Worm (Caenorhabditis elegans): Measurements from ENCODE around the gene ogdh-1.

ogdh-1 gene

ce11 chrIV:4703911-4704310 is at the start of gene ogdh-1:
Gene ogdh-1, minus strand, starts transcription at chrIV:4704011.
- TF ChIP-seq ceh-36 (tag; optimal IDR thresholded peaks at IDR 0.05) (no peak), F13C5.2 (tag; optimal IDR thresholded peaks at IDR 0.05) (no peak), ets-7 (tag; optimal IDR thresholded peaks at IDR 0.05) (no peak), hmbx-1 (tag; optimal IDR thresholded peaks at IDR 0.05) (no peak), pes-1 (GFP tag; IDR thresholded peaks at IDR 0.05) (no peak), flt-1 (GFP tag; IDR thresholded peaks at IDR 0.05) (no peak), sea-1 (GFP tag; conservative IDR thresholded peaks at IDR 0.05) (no peak)

- TF ChIP-seq tra-4 (tag; optimal IDR thresholded peaks at IDR 0.05) (no peak), hmbx-1 (tag; optimal IDR thresholded peaks at IDR 0.05) (no peak), ets-7 (tag; optimal IDR thresholded peaks at IDR 0.05) (no peak), ama-1 (optimal IDR thresholded peaks at IDR 0.05) (no peak), sea-1 (GFP tag; conservative IDR thresholded peaks at IDR 0.05) (no peak), B0310.2 (tag; optimal IDR thresholded peaks at IDR 0.05) (no peak), flt-1 (GFP tag; IDR thresholded peaks at IDR 0.05) (no peak), scrt-1 (GFP tag; IDR thresholded peaks at IDR 0.05) (no peak), pes-1 (GFP tag; IDR thresholded peaks at IDR 0.05) (no peak), ceh-13 (GFP tag; optimal IDR thresholded peaks at IDR 0.05) (no peak), tbx-37 (GFP tag; conservative IDR thresholded peaks at IDR 0.05) (no peak), aly-1 (tag; optimal IDR thresholded peaks at IDR 0.05) (no peak), tbx-11 (GFP tag; IDR thresholded peaks at IDR 0.05) (no peak), F13C5.2 (tag; optimal IDR thresholded peaks at IDR 0.05) (no peak), ceh-36 (tag; optimal IDR thresholded peaks at IDR 0.05) (no peak), hnd-1 (tag; optimal IDR thresholded peaks at IDR 0.05) (no peak), hmg-4 (GFP tag; optimal IDR thresholded peaks at IDR 0.05) (no peak)
Observed at ce11 chrIV:4751814-4752213, 48.0 kb upstream of the ogdh-1 start, which contains the start of gene Y17G9B.4. Gene Y17G9B.4, plus strand, starts transcription at chrIV:4752119.

DNA sequence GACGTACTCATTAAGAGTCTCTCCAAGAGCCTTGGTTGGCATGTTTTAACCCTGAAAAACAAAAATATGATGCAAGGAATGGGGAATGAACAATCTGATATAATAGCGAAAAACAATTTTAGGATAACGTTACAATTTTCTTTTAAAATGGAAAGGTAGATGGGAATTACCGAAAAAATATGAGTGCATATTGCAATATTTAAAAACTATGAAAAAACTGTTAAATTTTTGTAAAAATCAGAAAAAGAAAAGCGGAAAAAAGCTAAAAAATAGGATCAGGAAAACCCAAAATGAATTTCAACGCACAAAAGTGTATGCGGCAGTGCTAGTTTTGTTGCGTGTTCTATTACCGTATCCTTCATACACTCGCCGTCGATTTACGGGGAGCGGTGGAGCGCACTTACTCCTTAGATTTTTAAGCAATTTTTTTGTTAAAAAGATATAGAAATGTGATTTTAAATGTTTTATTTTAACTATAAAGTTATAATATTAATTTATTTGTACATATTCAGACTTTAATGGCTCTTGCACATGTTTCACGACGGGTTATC is 46.0 kb upstream of the ogdh-1 start, which contains the start of the genes rpl-20 and Y17G9B.5:
rpl-20 (minus strand) TSS at position 51 of the 551 bp plus-strand sequence.
Y17G9B.5 (plus strand) TSS at position 513 of the 551 bp plus-strand sequence.
- TF ChIP-seq scrt-1 (GFP tag; IDR thresholded peaks at IDR 0.05), result peak; percentile 80
- peak; percentile 63 for TF ChIP-seq ceh-13 (GFP tag; optimal IDR thresholded peaks at IDR 0.05)
- TF ChIP-seq sea-1 (GFP tag; conservative IDR thresholded peaks at IDR 0.05), result peak; percentile 87
- no peak for TF ChIP-seq aly-1 (tag; optimal IDR thresholded peaks at IDR 0.05)
- no peak for TF ChIP-seq ama-1 (optimal IDR thresholded peaks at IDR 0.05)
- TF ChIP-seq pes-1 (GFP tag; IDR thresholded peaks at IDR 0.05), result peak; percentile 81
- peak; percentile 49 for TF ChIP-seq B0310.2 (tag; optimal IDR thresholded peaks at IDR 0.05)
- TF ChIP-seq ets-7 (tag; optimal IDR thresholded peaks at IDR 0.05), result peak; percentile 54
- peak; percentile 72 for TF ChIP-seq hnd-1 (tag; optimal IDR thresholded peaks at IDR 0.05)
- TF ChIP-seq flt-1 (GFP tag; IDR thresholded peaks at IDR 0.05), result peak; percentile 84
- TF ChIP-seq F13C5.2 (tag; optimal IDR thresholded peaks at IDR 0.05), result peak; percentile 99
- peak; percentile 81 for TF ChIP-seq hmg-4 (GFP tag; optimal IDR thresholded peaks at IDR 0.05)
- TF ChIP-seq tbx-37 (GFP tag; conservative IDR thresholded peaks at IDR 0.05), result peak; percentile 76
- peak; percentile 73 for TF ChIP-seq tra-4 (tag; optimal IDR thresholded peaks at IDR 0.05)
- peak; percentile 75 for TF ChIP-seq hmbx-1 (tag; optimal IDR thresholded peaks at IDR 0.05)
- peak; percentile 78 for TF ChIP-seq tbx-11 (GFP tag; IDR thresholded peaks at IDR 0.05)
- peak; percentile 85 for TF ChIP-seq ceh-36 (tag; optimal IDR thresholded peaks at IDR 0.05)

DNA sequence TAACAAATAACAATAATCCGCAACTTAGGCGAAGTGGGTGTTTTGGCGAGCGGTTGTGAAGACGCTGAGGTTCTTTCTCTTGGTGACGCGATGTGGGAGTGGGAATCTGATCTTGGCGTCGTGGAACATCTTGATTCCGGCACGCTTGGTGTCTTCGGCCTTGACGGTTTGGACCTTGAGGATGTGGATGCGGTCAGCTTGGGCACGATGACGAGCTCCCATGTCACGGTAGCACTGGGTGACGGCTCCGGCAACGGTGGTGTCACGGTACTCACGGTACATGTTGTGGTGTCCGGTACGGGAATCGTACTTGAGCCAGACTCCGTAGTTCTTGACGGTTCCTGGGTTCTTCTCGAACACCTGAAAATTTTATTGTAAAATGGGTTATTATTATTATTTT is 45.3 kb upstream of the ogdh-1 start:
- TF ChIP-seq pes-1 (GFP tag; IDR thresholded peaks at IDR 0.05) (no peak), ceh-36 (tag; optimal IDR thresholded peaks at IDR 0.05) (no peak), sea-1 (GFP tag; conservative IDR thresholded peaks at IDR 0.05) (no peak), scrt-1 (GFP tag; IDR thresholded peaks at IDR 0.05) (no peak), hmg-4 (GFP tag; optimal IDR thresholded peaks at IDR 0.05) (no peak), ama-1 (optimal IDR thresholded peaks at IDR 0.05) (no peak), hnd-1 (tag; optimal IDR thresholded peaks at IDR 0.05) (no peak), tbx-11 (GFP tag; IDR thresholded peaks at IDR 0.05) (no peak), flt-1 (GFP tag; IDR thresholded peaks at IDR 0.05) (no peak), tbx-37 (GFP tag; conservative IDR thresholded peaks at IDR 0.05) (no peak), ets-7 (tag; optimal IDR thresholded peaks at IDR 0.05) (no peak), aly-1 (tag; optimal IDR thresholded peaks at IDR 0.05) (no peak), hmbx-1 (tag; optimal IDR thresholded peaks at IDR 0.05) (no peak), tra-4 (tag; optimal IDR thresholded peaks at IDR 0.05) (no peak), F13C5.2 (tag; optimal IDR thresholded peaks at IDR 0.05) (no peak), ceh-13 (GFP tag; optimal IDR thresholded peaks at IDR 0.05) (no peak), B0310.2 (tag; optimal IDR thresholded peaks at IDR 0.05) (no peak)

- TF ChIP-seq hnd-1 (tag; optimal IDR thresholded peaks at IDR 0.05) (no peak), tbx-37 (GFP tag; conservative IDR thresholded peaks at IDR 0.05) (no peak), F13C5.2 (tag; optimal IDR thresholded peaks at IDR 0.05) (peak; percentile 38), hmbx-1 (tag; optimal IDR thresholded peaks at IDR 0.05) (no peak), ets-7 (tag; optimal IDR thresholded peaks at IDR 0.05) (no peak), tra-4 (tag; optimal IDR thresholded peaks at IDR 0.05) (no peak), ama-1 (optimal IDR thresholded peaks at IDR 0.05) (peak; percentile 3), scrt-1 (GFP tag; IDR thresholded peaks at IDR 0.05) (peak; percentile 64), pes-1 (GFP tag; IDR thresholded peaks at IDR 0.05) (no peak), sea-1 (GFP tag; conservative IDR thresholded peaks at IDR 0.05) (0 out of 2 replicates have a peak, but pooled peaks have one; percentile 28), aly-1 (tag; optimal IDR thresholded peaks at IDR 0.05) (no peak), B0310.2 (tag; optimal IDR thresholded peaks at IDR 0.05) (no peak), hmg-4 (GFP tag; optimal IDR thresholded peaks at IDR 0.05) (peak; percentile 49), ceh-13 (GFP tag; optimal IDR thresholded peaks at IDR 0.05) (no peak), tbx-11 (GFP tag; IDR thresholded peaks at IDR 0.05) (0 out of 2 replicates have a peak, but pooled peaks have one; percentile 31), ceh-36 (tag; optimal IDR thresholded peaks at IDR 0.05) (no peak), flt-1 (GFP tag; IDR thresholded peaks at IDR 0.05) (0 out of 2 replicates have a peak, but pooled peaks have one; percentile 4)
Observed at ce11 chrIV:4748408-4749105, 44.7 kb upstream of the ogdh-1 start, which contains the start of gene cyc-2.1. Gene cyc-2.1, minus strand, starts transcription at chrIV:4749012.

DNA sequence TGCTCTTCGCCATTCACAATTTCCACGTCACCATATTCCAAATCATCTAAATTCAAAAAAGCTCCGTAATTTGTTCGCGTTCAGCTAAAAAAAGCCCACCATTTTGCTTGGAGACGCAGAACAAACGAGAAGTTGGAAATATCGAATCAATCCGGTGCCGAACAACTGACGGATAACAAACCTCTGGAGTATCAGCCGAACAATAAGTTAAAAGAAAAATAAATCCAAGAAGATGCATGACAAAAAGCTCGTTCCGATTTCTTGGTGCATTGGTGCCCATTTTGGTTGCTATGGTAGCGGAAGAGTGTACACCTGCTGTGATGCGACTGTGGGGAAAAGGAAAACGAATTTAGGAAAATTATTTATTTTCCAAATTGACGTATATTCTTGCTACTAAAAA is 43.7 kb upstream of the ogdh-1 start, which contains the start of gene tctn-1:
tctn-1 (minus strand) TSS at position 280 of the 400 bp plus-strand sequence.
- TF ChIP-seq tra-4 (tag; optimal IDR thresholded peaks at IDR 0.05) (no peak), ceh-36 (tag; optimal IDR thresholded peaks at IDR 0.05) (no peak), aly-1 (tag; optimal IDR thresholded peaks at IDR 0.05) (no peak), ama-1 (optimal IDR thresholded peaks at IDR 0.05) (peak; percentile 14), flt-1 (GFP tag; IDR thresholded peaks at IDR 0.05) (no peak), hnd-1 (tag; optimal IDR thresholded peaks at IDR 0.05) (no peak)

Measured in whole organism, early embryonic.